Worm (Caenorhabditis elegans): ENCODE measurements around the gene C07H4.1.

Gene C07H4.1

DNA sequence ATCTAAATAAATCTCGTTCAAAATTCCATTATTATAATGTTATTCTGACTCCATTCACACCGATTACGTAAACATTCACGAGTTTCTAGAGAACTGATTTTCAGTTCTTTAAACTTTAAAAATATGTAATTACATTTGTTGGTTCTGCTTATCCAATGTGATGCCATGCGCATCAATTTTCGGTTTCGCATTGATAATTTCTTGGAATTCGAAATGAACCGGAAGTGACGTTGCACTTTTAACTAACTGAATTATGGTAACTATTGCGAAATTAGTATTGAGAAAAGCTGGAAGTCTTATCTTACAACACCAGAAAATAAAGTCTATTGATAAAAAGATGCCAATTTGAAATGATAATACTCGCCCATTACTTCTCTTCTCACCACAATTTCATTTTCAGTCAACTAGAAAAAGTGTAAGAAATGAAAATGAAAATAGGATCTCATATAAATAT, 24.3 kb upstream of the C07H4.1 start (continued):
- TF ChIP-seq ceh-63 (GFP tag; optimal IDR thresholded peaks at IDR 0.05) (no peak), sptf-1 (tag; optimal IDR thresholded peaks at IDR 0.05) (no peak), nhr-76 (tag; optimal IDR thresholded peaks at IDR 0.05) (no peak), pax-3 (tag; optimal IDR thresholded peaks at IDR 0.05) (peak; percentile 77)

DNA sequence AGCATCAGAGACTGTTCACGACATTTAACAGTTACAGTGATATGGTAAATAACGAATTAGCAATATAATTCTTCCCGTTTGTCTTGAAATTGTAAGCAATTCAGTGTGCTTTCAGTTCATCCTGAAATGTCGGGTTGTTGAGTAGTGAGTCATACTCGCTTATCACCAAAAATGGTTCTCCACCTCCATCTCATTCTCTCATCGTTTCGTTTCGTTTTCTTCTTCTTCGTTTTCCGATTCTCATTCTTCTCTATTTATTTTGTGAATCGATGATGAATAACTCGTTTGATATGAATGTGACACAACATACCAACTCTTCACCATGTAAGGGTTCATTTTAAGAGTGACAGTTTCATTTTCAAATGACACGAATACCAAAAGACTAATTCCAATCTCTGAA, 22.9 kb upstream of the C07H4.1 start:
- no peak for TF ChIP-seq nhr-77 (tag; optimal IDR thresholded peaks at IDR 0.05)
- TF ChIP-seq lin-15B (tag; optimal IDR thresholded peaks at IDR 0.05): no peak
- no peak for TF ChIP-seq ztf-11 (tag; optimal IDR thresholded peaks at IDR 0.05)
- no peak for TF ChIP-seq swsn-7 (tag; optimal IDR thresholded peaks at IDR 0.05)
- TF ChIP-seq lin-35 (GFP tag; optimal IDR thresholded peaks at IDR 0.05): peak in 1 of 2 experiments; percentile 42
- no peak for TF ChIP-seq efl-1 (optimal IDR thresholded peaks at IDR 0.05)
- no peak for TF ChIP-seq efl-1 (GFP tag; optimal IDR thresholded peaks at IDR 0.05 in 1 of 2)
- TF ChIP-seq lsy-2 (tag; optimal IDR thresholded peaks at IDR 0.05): no peak

DNA sequence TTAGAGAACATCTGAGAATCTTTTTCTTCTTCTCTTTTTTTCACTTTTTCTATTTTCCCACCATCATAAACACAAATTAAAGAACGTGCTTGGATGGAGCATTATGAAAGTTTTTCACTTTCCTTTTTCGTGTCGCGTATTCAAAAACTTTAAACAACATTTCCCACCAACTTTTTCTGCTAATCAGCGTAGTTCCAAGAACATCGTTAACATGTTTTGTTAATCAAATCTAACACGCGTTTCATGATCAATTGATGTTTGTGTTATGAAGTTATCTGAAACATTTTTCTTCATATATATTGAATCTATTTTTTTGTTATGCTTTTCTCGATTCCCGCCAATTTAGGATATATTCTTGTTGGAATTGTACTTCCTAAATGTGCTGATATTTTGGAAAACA, 22.2 kb upstream of the C07H4.1 start:
- TF ChIP-seq lin-14 (GFP tag; optimal IDR thresholded peaks at IDR 0.05): peak; percentile 47
- TF ChIP-seq nhr-71 (tag; optimal IDR thresholded peaks at IDR 0.05): peak; percentile 76
- TF ChIP-seq sptf-1 (tag; optimal IDR thresholded peaks at IDR 0.05): no peak
- TF ChIP-seq sox-4 (tag; optimal IDR thresholded peaks at IDR 0.05): peak; percentile 4
- TF ChIP-seq ceh-82 (tag; optimal IDR thresholded peaks at IDR 0.05): no peak
- TF ChIP-seq fkh-8 (tag; optimal IDR thresholded peaks at IDR 0.05): peak; percentile 86
- peak; percentile 25 for TF ChIP-seq nhr-11 (tag; optimal IDR thresholded peaks at IDR 0.05)
- peak; percentile 64 for TF ChIP-seq nhr-47 (tag; optimal IDR thresholded peaks at IDR 0.05)

DNA sequence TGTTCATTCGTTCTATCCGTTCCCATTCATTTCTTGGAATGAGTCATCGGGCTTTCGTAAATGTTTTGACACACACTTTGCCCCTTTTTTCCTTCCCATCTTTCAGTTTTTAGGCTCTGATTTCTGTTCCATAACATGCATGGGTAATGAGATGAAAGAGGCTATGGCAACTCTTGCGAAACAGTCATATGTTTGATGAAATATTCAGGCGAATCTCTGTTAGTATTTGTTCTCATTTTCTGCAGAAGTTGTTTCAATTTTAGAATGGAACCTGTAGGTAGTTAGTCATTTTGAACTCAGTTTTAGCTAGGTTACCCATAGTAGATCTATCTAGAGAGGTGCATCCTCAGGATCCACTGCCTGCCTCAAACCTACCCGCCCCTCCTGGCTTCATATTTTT, 21.5 kb upstream of the C07H4.1 start:
- TF ChIP-seq rnt-1 (tag; optimal IDR thresholded peaks at IDR 0.05) (no peak), nhr-20 (tag; optimal IDR thresholded peaks at IDR 0.05) (no peak), swsn-7 (tag; optimal IDR thresholded peaks at IDR 0.05) (no peak), tbx-2 (tag; optimal IDR thresholded peaks at IDR 0.05) (no peak), nhr-85 (tag) (peak; percentile 34)

DNA sequence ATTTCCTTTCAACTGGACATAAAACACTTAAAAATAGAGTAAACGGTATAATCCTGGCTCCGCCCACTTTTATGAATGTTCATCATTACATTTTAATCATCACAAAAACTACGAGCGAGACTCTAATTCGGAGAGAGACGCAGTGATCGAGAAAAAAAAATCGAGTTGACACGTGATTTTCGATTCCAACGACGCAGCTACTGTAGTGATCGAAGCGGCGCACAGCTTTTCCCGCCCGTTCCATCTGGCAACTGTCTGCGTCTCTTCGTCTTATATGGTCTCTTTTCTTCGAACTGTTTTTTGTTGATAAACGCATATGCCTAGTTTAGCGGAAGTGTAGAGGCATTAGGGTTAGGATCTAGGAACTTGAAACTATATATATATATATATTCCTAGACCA, 20.3 kb upstream of the C07H4.1 start:
- peak; percentile 45 for TF ChIP-seq lin-14 (GFP tag; optimal IDR thresholded peaks at IDR 0.05)
- peak; percentile 3 for TF ChIP-seq unc-130 (tag; optimal IDR thresholded peaks at IDR 0.05)
- TF ChIP-seq fos-1 (tag; optimal IDR thresholded peaks at IDR 0.05): no peak
- no peak for TF ChIP-seq isw-1 (GFP tag; IDR thresholded peaks at IDR 0.05)
- TF ChIP-seq unc-86 (tag; optimal IDR thresholded peaks at IDR 0.05): no peak
- TF ChIP-seq lin-35 (GFP tag; optimal IDR thresholded peaks at IDR 0.05): peak in 1 of 2 experiments; percentile 57
- no peak for TF ChIP-seq ama-1 (optimal IDR thresholded peaks at IDR 0.05)
- no peak for TF ChIP-seq sptf-1 (tag; optimal IDR thresholded peaks at IDR 0.05)
- no peak for TF ChIP-seq egl-27 (tag; optimal IDR thresholded peaks at IDR 0.05)
- no peak for TF ChIP-seq lir-3 (tag; optimal IDR thresholded peaks at IDR 0.05; ENCODE audit: poor library complexity)
- no peak for TF ChIP-seq skn-1 (tag; optimal IDR thresholded peaks at IDR 0.05)
- TF ChIP-seq lin-13 (GFP tag; optimal IDR thresholded peaks at IDR 0.05): no peak
- TF ChIP-seq nhr-90 (tag; optimal IDR thresholded peaks at IDR 0.05; ENCODE audit: poor library complexity): no peak
- peak; percentile 60 for TF ChIP-seq blmp-1 (tag; optimal IDR thresholded peaks at IDR 0.05)
- peak; percentile 5 for TF ChIP-seq tbx-2 (tag; optimal IDR thresholded peaks at IDR 0.05)
- no peak for TF ChIP-seq C04F5.9 (tag; optimal IDR thresholded peaks at IDR 0.05)
- no peak for TF ChIP-seq pax-3 (tag; optimal IDR thresholded peaks at IDR 0.05)
- TF ChIP-seq elt-2 (tag; optimal IDR thresholded peaks at IDR 0.05): peak; percentile 23
- no peak for TF ChIP-seq pag-3 (tag; optimal IDR thresholded peaks at IDR 0.05; ENCODE audit: borderline replicate concordance, insufficient read depth)
- no peak for TF ChIP-seq unc-98 (GFP tag; IDR thresholded peaks at IDR 0.05)
- no peak for TF ChIP-seq ceh-8 (GFP tag; optimal IDR thresholded peaks at IDR 0.05)
- TF ChIP-seq elt-3 (tag; optimal IDR thresholded peaks at IDR 0.05): peak in 1 of 6 experiments; percentile 45
- peak; percentile 8 for TF ChIP-seq snu-23 (GFP tag; optimal IDR thresholded peaks at IDR 0.05)
- no peak for TF ChIP-seq efl-3 (GFP tag; optimal IDR thresholded peaks at IDR 0.05)
- peak; percentile 9 for TF ChIP-seq ztf-4 (tag; optimal IDR thresholded peaks at IDR 0.05)
- TF ChIP-seq nhr-76 (tag; optimal IDR thresholded peaks at IDR 0.05): no peak
- no peak for TF ChIP-seq unc-62 (GFP tag; optimal IDR thresholded peaks at IDR 0.05)
- no peak for TF ChIP-seq tlp-1 (tag; optimal IDR thresholded peaks at IDR 0.05)
- TF ChIP-seq nhr-71 (tag; optimal IDR thresholded peaks at IDR 0.05): peak; percentile 19
- TF ChIP-seq nhr-85 (tag): peak; percentile 61
